Worm (Caenorhabditis elegans) whole organism, L2 larva: Measurements from ENCODE around the gene sedl-1.
A peak's percentile ranks its signal among the peaks of the same experiment; 100 is the strongest.

ENCODE experiments used
- C34F6.9 ChIP-seq: fragments of 150-350 bp; optimal IDR thresholded peaks from 2 replicates; lab custom pipeline; 2014; ENCODE audit warnings: missing biosample characterization, missing genetic modification characterization
- F13H6.1 ChIP-seq: sonication (generic microtip); optimal IDR thresholded peaks from 2 replicates; lab custom pipeline; 2016; ENCODE audit warnings: missing genetic modification characterization, missing compliant biosample characterization
- R02D3.7 ChIP-seq: fragments of 150-350 bp; optimal IDR thresholded peaks from 2 replicates; lab custom pipeline; 2014; ENCODE audit warnings: missing biosample characterization, missing genetic modification characterization
- Y55F3AM.14 ChIP-seq: fragments of 200-800 bp; sonication (Bioruptor generic); optimal IDR thresholded peaks from 2 replicates; lab custom pipeline; 2018; ENCODE audit warnings: mild to moderate bottlenecking, missing genetic modification characterization, missing compliant biosample characterization
- ZK546.5 ChIP-seq: sonication (generic microtip); optimal IDR thresholded peaks from 2 replicates; lab custom pipeline; 2017; ENCODE audit warnings: missing biosample characterization, missing genetic modification characterization
- aly-2 ChIP-seq: fragments of 150-350 bp; optimal IDR thresholded peaks from 2 replicates; lab custom pipeline; 2014; ENCODE audit warnings: missing biosample characterization, missing genetic modification characterization
- ama-1 ChIP-seq: fragments of 150-350 bp; optimal IDR thresholded peaks from 2 replicates; lab custom pipeline; 2018; ENCODE audit warnings: inconsistent platforms
- ceh-16 ChIP-seq: fragments of 150-350 bp; optimal IDR thresholded peaks from 2 replicates; lab custom pipeline; 2014; ENCODE audit warnings: missing biosample characterization, missing genetic modification characterization
- crh-2 ChIP-seq: sonication (generic microtip); optimal IDR thresholded peaks from 2 replicates; lab custom pipeline; 2017; ENCODE audit warnings: missing biosample characterization, missing genetic modification characterization
- dmd-4 ChIP-seq: sonication (generic microtip); optimal IDR thresholded peaks from 2 replicates; lab custom pipeline; 2017; ENCODE audit warnings: missing biosample characterization, missing genetic modification characterization
- egl-27 ChIP-seq: sonication (generic microtip); optimal IDR thresholded peaks from 3 replicates; lab custom pipeline; 2017; ENCODE audit warnings: missing biosample characterization, missing genetic modification reagents, missing genetic modification characterization
- elt-1 ChIP-seq: fragments of 150-350 bp; optimal IDR thresholded peaks from 2 replicates; lab custom pipeline; 2014; ENCODE audit warnings: missing biosample characterization, missing genetic modification characterization
- fos-1 ChIP-seq: fragments of 150-350 bp; optimal IDR thresholded peaks from 2 replicates; lab custom pipeline; 2014; ENCODE audit warnings: missing biosample characterization, missing genetic modification characterization
- lin-11 ChIP-seq: fragments of 150-350 bp; sonication (generic microtip); optimal IDR thresholded peaks from 2 replicates; lab custom pipeline; 2014; ENCODE audit warnings: missing biosample characterization, missing genetic modification characterization, inconsistent platforms, mixed read lengths
- lin-13 ChIP-seq: fragments of 150-350 bp; optimal IDR thresholded peaks from 2 replicates; lab custom pipeline; 2014; ENCODE audit warnings: missing biosample characterization, missing genetic modification reagents, missing genetic modification characterization
- lin-39 ChIP-seq: fragments of 150-350 bp; optimal IDR thresholded peaks from 2 replicates; lab custom pipeline; 2014; ENCODE audit warnings: missing biosample characterization, missing genetic modification reagents, missing genetic modification characterization
- lsy-2 ChIP-seq, 2 experiments: fragments of 150-350 bp in 1 of 2; sonication (generic microtip) in 1 of 2; optimal IDR thresholded peaks; 2 replicates each; lab custom pipeline; 2014 to 2017; ENCODE audit warnings: missing biosample characterization in 2 of 2, missing genetic modification characterization in 2 of 2
- mdl-1 ChIP-seq, 2 experiments: fragments of 150-350 bp in 1 of 2; sonication (generic microtip) in 1 of 2; optimal IDR thresholded peaks; 2 replicates each; lab custom pipeline; 2017; ENCODE audit warnings: missing biosample characterization in 2 of 2, missing genetic modification characterization in 2 of 2
- nhr-10 ChIP-seq: sonication (generic microtip); optimal IDR thresholded peaks from 2 replicates; lab custom pipeline; 2017; ENCODE audit warnings: missing biosample characterization, missing genetic modification characterization
- nhr-11 ChIP-seq: fragments of 150-350 bp; optimal IDR thresholded peaks from 2 replicates; lab custom pipeline; 2014; ENCODE audit warnings: missing biosample characterization, missing genetic modification characterization
- nhr-12 ChIP-seq: fragments of 150-350 bp; optimal IDR thresholded peaks from 2 replicates; lab custom pipeline; 2014; ENCODE audit warnings: missing biosample characterization, missing genetic modification characterization
- nhr-129 ChIP-seq: fragments of 150-350 bp; optimal IDR thresholded peaks from 2 replicates; lab custom pipeline; 2014; ENCODE audit warnings: missing biosample characterization, missing genetic modification characterization
- nhr-21 ChIP-seq: fragments of 150-350 bp; optimal IDR thresholded peaks from 2 replicates; lab custom pipeline; 2014; ENCODE audit warnings: missing biosample characterization, missing genetic modification characterization
- nhr-23 ChIP-seq: fragments of 150-350 bp; optimal IDR thresholded peaks from 2 replicates; lab custom pipeline; 2014; ENCODE audit warnings: missing biosample characterization, missing genetic modification reagents, missing genetic modification characterization
- nhr-237 ChIP-seq: fragments of 150-350 bp; optimal IDR thresholded peaks from 2 replicates; lab custom pipeline; 2014; ENCODE audit warnings: missing biosample characterization, missing genetic modification characterization
- nhr-25 ChIP-seq: fragments of 150-350 bp; sonication (generic microtip); optimal IDR thresholded peaks from 3 replicates; lab custom pipeline; 2014; ENCODE audit warnings: missing biosample characterization, missing genetic modification characterization
- nhr-6 ChIP-seq: fragments of 150-350 bp; optimal IDR thresholded peaks from 2 replicates; lab custom pipeline; 2014; ENCODE audit warnings: missing biosample characterization, missing genetic modification characterization
- nhr-77 ChIP-seq: fragments of 150-350 bp; optimal IDR thresholded peaks from 2 replicates; lab custom pipeline; 2014; ENCODE audit warnings: missing biosample characterization, missing genetic modification characterization
- peb-1 ChIP-seq: fragments of 150-350 bp; optimal IDR thresholded peaks from 2 replicates; lab custom pipeline; 2014; ENCODE audit warnings: missing biosample characterization, missing genetic modification characterization
- skn-1 ChIP-seq: sonication (generic microtip); optimal IDR thresholded peaks from 2 replicates; lab custom pipeline; 2017; ENCODE audit warnings: missing biosample characterization, missing genetic modification characterization
- sma-9 ChIP-seq, 2 experiments: fragments of 150-350 bp in 1 of 2; sonication (generic microtip) in 1 of 2; optimal IDR thresholded peaks; 2 replicates each; lab custom pipeline; 2014 to 2016; ENCODE audit warnings: missing genetic modification characterization in 2 of 2, mild to moderate bottlenecking in 1 of 2, missing biosample characterization in 1 of 2, missing compliant biosample characterization in 1 of 2, missing genetic modification reagents in 1 of 2, moderate library complexity in 1 of 2
- snpc-4 ChIP-seq: fragments of 150-350 bp; optimal IDR thresholded peaks from 2 replicates; lab custom pipeline; 2014; ENCODE audit warnings: missing biosample characterization, missing genetic modification characterization
- unc-39 ChIP-seq: fragments of 150-350 bp; optimal IDR thresholded peaks from 2 replicates; lab custom pipeline; 2014; ENCODE audit warnings: missing biosample characterization, missing genetic modification characterization
- unc-55 ChIP-seq: fragments of 150-350 bp; sonication (generic microtip); optimal IDR thresholded peaks from 3 replicates; lab custom pipeline; 2014; ENCODE audit warnings: missing biosample characterization, missing genetic modification reagents, missing genetic modification characterization
- ztf-1 ChIP-seq: fragments of 200-800 bp; sonication (Bioruptor generic); conservative IDR thresholded peaks from 2 replicates; pipeline ENCODE4 v1.3.6; 2022; ENCODE audit warnings: missing genetic modification characterization, missing compliant biosample characterization
- ztf-4 ChIP-seq: fragments of 150-350 bp; optimal IDR thresholded peaks from 2 replicates; lab custom pipeline; 2014; ENCODE audit warnings: missing biosample characterization, missing genetic modification characterization

The sedl-1 gene

DNA sequence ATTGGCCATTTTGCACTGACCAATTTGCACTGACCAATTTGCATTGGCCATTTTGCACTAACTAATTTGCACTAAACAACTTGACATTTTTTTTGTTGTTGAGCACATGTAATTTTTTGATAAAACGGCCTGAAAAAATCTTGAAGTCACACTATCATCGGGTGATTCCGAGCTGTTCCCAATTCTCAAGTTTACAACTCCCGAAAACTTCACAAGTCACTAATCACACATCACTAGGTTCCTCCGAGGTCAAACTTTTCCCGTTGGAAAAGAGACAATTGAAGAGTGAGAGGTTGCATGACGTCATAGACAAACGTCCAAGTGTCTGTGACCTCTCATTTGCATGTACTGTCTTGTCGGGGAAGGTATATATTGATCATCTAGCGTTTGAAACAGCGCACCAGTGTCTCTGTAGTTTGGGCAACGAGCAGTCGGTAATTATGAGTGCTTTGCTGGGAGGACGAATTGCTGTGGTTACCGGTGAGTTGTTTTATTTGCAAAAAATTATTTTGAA lies 46.1 kb upstream of the sedl-1 start, which contains the start of the genes D1005.10 and dhs-25 (continued):
- no peak for TF ChIP-seq nhr-23 (tag; lab: Kevin White, UChicago)
- TF ChIP-seq unc-55 (GFP tag; lab: Kevin White, UChicago), result no peak
- TF ChIP-seq elt-1 (tag; lab: Kevin White, UChicago), result no peak
- TF ChIP-seq lin-13, result peak; percentile 54
- peak; percentile 20 to 79 for TF ChIP-seq lsy-2 (tag; optimal IDR thresholded peaks at IDR 0.05; lab: Kevin White, UChicago)
- TF ChIP-seq snpc-4 (tag; lab: Kevin White, UChicago), result no peak
- TF ChIP-seq ama-1 (lab: Kevin White, UChicago), result peak; percentile 71
- TF ChIP-seq nhr-237 (tag; lab: Kevin White, UChicago), result no peak
- TF ChIP-seq lin-39 (tag; lab: Kevin White, UChicago), result no peak
- TF ChIP-seq C34F6.9, result peak; percentile 72

DNA sequence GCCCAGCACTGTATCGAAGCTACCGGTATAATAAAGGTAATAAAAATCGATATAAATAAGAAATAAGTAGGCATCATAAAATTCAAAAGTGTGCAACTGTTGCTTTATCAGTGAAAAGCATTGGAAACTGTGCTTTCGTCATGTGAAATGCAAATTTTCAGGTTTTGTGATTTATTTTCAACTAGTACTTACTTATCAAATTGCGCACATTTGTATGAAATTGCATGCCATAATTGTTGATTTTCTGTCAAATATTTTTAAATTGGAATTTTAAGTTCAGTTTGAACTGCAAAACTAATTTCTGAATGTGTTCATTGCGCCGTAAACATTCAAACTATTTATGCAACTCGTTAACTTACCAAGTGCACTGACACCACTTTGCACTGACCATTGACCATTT lies 45.7 kb upstream of the sedl-1 start, which contains the start of gene D1005.4:
Gene D1005.4 (minus strand): TSS at position 101 of the 400 bp plus-strand sequence.
- no peak for TF ChIP-seq lin-11 (tag; lab: Kevin White, UChicago)
- TF ChIP-seq Y55F3AM.14 (GFP tag; lab: Kevin White, UChicago), result no peak
- no peak for TF ChIP-seq nhr-237 (tag; lab: Kevin White, UChicago)
- TF ChIP-seq nhr-12 (tag; lab: Kevin White, UChicago), result no peak
- no peak for TF ChIP-seq nhr-11
- no peak for TF ChIP-seq nhr-129 (tag; lab: Kevin White, UChicago)
- TF ChIP-seq fos-1, result no peak
- TF ChIP-seq nhr-6, result no peak
- no peak for TF ChIP-seq ztf-4 (tag; lab: Kevin White, UChicago)
- no peak for TF ChIP-seq ztf-1 (GFP tag; lab: Robert Waterston, UW)
- TF ChIP-seq egl-27 (tag; lab: Kevin White, UChicago), result no peak
- TF ChIP-seq aly-2 (tag; lab: Kevin White, UChicago), result no peak
- TF ChIP-seq lin-13, result no peak
- no peak for TF ChIP-seq snpc-4 (tag; lab: Kevin White, UChicago)
- TF ChIP-seq nhr-21 (tag; lab: Kevin White, UChicago), result no peak
- TF ChIP-seq peb-1, result no peak
- no peak for TF ChIP-seq ZK546.5 (tag; lab: Kevin White, UChicago)

DNA sequence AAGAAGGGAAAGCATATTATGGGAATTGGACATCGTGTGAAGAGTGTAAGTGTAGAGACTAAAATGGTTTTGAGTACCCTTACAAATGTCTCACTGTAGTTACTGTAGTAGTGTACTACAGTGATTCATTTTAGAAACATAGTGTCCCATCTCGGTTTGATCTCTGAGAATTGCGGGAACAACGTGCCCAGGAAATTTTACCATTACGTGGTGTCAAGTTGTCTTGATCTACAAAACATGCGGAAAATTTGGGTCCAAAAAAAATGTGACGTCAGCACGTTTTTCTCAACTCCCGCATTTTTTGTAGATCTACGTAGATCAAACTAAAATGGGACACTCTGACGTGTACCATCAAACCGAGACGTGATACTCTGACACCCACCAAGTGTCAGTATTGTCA lies 43.2 kb upstream of the sedl-1 start:
- no peak for TF ChIP-seq nhr-237 (tag; lab: Kevin White, UChicago)
- no peak for TF ChIP-seq nhr-11

DNA sequence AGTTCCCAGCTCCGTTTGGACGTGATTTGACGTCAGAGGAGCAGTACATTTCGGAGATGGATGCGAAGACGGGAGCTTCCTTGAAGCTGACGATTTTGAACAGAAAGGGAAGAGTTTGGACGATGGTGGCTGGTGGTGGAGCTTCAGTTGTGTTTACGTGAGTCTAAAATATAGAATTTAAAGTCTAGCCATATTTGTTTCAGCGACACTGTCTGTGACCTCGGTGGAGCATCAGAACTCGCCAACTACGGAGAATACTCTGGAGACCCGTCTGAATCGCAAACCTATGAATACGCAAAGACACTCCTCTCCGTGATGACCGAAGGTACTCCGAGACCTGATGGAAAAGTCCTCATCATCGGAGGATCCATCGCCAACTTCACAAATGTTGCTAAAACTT lies 40.5 kb upstream of the sedl-1 start:
- TF ChIP-seq snpc-4 (tag; lab: Kevin White, UChicago) (no peak), unc-55 (GFP tag; lab: Kevin White, UChicago) (no peak), ceh-16 (no peak), nhr-21 (tag; lab: Kevin White, UChicago) (no peak), skn-1 (tag; lab: Kevin White, UChicago) (no peak), nhr-10 (tag; lab: Kevin White, UChicago) (no peak), dmd-4 (tag; lab: Kevin White, UChicago) (no peak), unc-39 (tag; lab: Kevin White, UChicago) (no peak), peb-1 (no peak), lin-39 (tag; lab: Kevin White, UChicago) (no peak), mdl-1 (tag; optimal IDR thresholded peaks at IDR 0.05; lab: Kevin White, UChicago) (no peak), lin-13 (no peak), ztf-4 (tag; lab: Kevin White, UChicago) (no peak), nhr-6 (no peak), nhr-25 (tag; lab: Kevin White, UChicago) (no peak), crh-2 (tag; lab: Kevin White, UChicago) (no peak), R02D3.7 (tag; lab: Kevin White, UChicago) (no peak), nhr-129 (tag; lab: Kevin White, UChicago) (no peak), nhr-12 (tag; lab: Kevin White, UChicago) (no peak), lsy-2 (tag; optimal IDR thresholded peaks at IDR 0.05; lab: Kevin White, UChicago) (no peak)

DNA sequence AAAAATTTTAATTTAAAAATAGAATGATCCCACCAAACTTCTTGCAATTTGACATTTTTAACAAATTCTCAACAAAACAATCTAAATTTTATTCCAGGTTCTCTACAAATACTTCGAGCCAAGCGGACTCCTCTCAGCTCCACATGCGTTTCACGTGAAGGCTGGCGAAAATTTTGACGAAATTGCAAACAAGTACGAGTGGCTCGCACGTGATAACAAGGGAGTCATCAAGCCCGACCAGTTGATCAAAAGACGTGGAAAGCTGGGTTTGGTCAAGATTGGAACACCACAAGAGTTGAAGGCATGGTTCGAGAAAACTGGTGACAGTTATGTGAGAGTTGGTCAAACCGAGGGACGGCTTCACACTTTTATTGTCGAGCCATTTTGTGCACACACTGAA lies 39.6 kb upstream of the sedl-1 start:
- peak; percentile 18 for TF ChIP-seq nhr-129 (tag; lab: Kevin White, UChicago)
- no peak for TF ChIP-seq nhr-77 (tag; lab: Kevin White, UChicago)
- TF ChIP-seq sma-9 (GFP tag; optimal IDR thresholded peaks at IDR 0.05; lab: Kevin White, UChicago), result peak; percentile 29
- no peak for TF ChIP-seq sma-9 (tag; optimal IDR thresholded peaks at IDR 0.05; lab: Kevin White, UChicago)
- no peak for TF ChIP-seq F13H6.1 (tag; lab: Kevin White, UChicago)
